Worm (Caenorhabditis elegans) whole organism, L3 larva: ENCODE measurements around the gene F22E5.11.
"Not testable (repeated sequence)": the region's sequence is repeated elsewhere in the genome, so short reads cannot be mapped to it uniquely, and the experiment has no call there.

Experiments
- R02D3.7 ChIP-seq: fragments of 150-350 bp; optimal IDR thresholded peaks from 2 replicates; lab custom pipeline; 2014; ENCODE audit warnings: missing biosample characterization, missing genetic modification characterization
- aly-2 ChIP-seq: fragments of 150-350 bp; optimal IDR thresholded peaks from 2 replicates; lab custom pipeline; 2014; ENCODE audit warnings: missing biosample characterization, missing genetic modification characterization
- ceh-28 ChIP-seq: fragments of 150-350 bp; optimal IDR thresholded peaks from 2 replicates; lab custom pipeline; 2014; ENCODE audit warnings: missing biosample characterization, missing genetic modification reagents, missing genetic modification characterization
- ceh-82 ChIP-seq: fragments of 150-350 bp; optimal IDR thresholded peaks from 2 replicates; lab custom pipeline; 2014; ENCODE audit warnings: missing biosample characterization, missing genetic modification characterization
- ceh-9 ChIP-seq: sonication (generic microtip); optimal IDR thresholded peaks from 2 replicates; lab custom pipeline; 2018; ENCODE audit warnings: missing biosample characterization, missing genetic modification characterization
- daf-12 ChIP-seq: fragments of 150-350 bp; optimal IDR thresholded peaks from 2 replicates; lab custom pipeline; 2014; ENCODE audit warnings: missing biosample characterization, missing genetic modification reagents, missing genetic modification characterization
- egl-27 ChIP-seq: sonication (generic microtip); optimal IDR thresholded peaks from 4 replicates; lab custom pipeline; 2017; ENCODE audit warnings: missing biosample characterization, missing genetic modification reagents, missing genetic modification characterization
- egl-5 ChIP-seq: fragments of 150-350 bp; optimal IDR thresholded peaks from 2 replicates; lab custom pipeline; 2017; ENCODE audit warnings: missing biosample characterization, missing genetic modification reagents, missing genetic modification characterization, inconsistent platforms
- elt-1 ChIP-seq: fragments of 150-350 bp; optimal IDR thresholded peaks from 2 replicates; lab custom pipeline; 2014; ENCODE audit warnings: missing biosample characterization, missing genetic modification characterization
- elt-2 ChIP-seq: sonication (generic microtip); optimal IDR thresholded peaks from 2 replicates; lab custom pipeline; 2016; ENCODE audit warnings: missing genetic modification reagents, mild to moderate bottlenecking, missing genetic modification characterization, missing compliant biosample characterization
- eor-1 ChIP-seq, 2 experiments: fragments of 150-350 bp; optimal IDR thresholded peaks; 2 replicates each; lab custom pipeline; 2014 to 2018; ENCODE audit warnings: missing biosample characterization in 2 of 2, missing genetic modification characterization in 2 of 2
- fkh-10 ChIP-seq: sonication (generic microtip); optimal IDR thresholded peaks from 2 replicates; lab custom pipeline; 2017; ENCODE audit warnings: missing biosample characterization, missing genetic modification reagents, missing genetic modification characterization
- fkh-2 ChIP-seq: fragments of 150-350 bp; optimal IDR thresholded peaks from 2 replicates; lab custom pipeline; 2014; ENCODE audit warnings: missing biosample characterization, missing genetic modification reagents, missing genetic modification characterization
- fos-1 ChIP-seq: fragments of 150-350 bp; optimal IDR thresholded peaks from 2 replicates; lab custom pipeline; 2014; ENCODE audit warnings: missing biosample characterization, missing genetic modification characterization
- hmg-11 ChIP-seq: sonication (generic microtip); optimal IDR thresholded peaks from 2 replicates; lab custom pipeline; 2016; ENCODE audit warnings: missing genetic modification characterization, missing compliant biosample characterization
- jun-1 ChIP-seq: fragments of 150-350 bp; optimal IDR thresholded peaks from 2 replicates; lab custom pipeline; 2014; ENCODE audit warnings: missing biosample characterization, missing genetic modification reagents, missing genetic modification characterization
- lin-15B ChIP-seq: fragments of 150-350 bp; optimal IDR thresholded peaks from 2 replicates; lab custom pipeline; 2014; ENCODE audit warnings: missing biosample characterization, missing genetic modification characterization
- lsy-12 ChIP-seq: sonication (generic microtip); optimal IDR thresholded peaks from 2 replicates; lab custom pipeline; 2016; ENCODE audit warnings: mild to moderate bottlenecking, missing genetic modification characterization, missing compliant biosample characterization
- nhr-11 ChIP-seq: fragments of 150-350 bp; optimal IDR thresholded peaks from 2 replicates; lab custom pipeline; 2014; ENCODE audit warnings: missing biosample characterization, missing genetic modification characterization
- nhr-12 ChIP-seq: fragments of 150-350 bp; optimal IDR thresholded peaks from 2 replicates; lab custom pipeline; 2014; ENCODE audit warnings: missing biosample characterization, missing genetic modification characterization
- nhr-237 ChIP-seq: fragments of 150-350 bp; optimal IDR thresholded peaks from 2 replicates; lab custom pipeline; 2014; ENCODE audit warnings: missing biosample characterization, missing genetic modification characterization
- nhr-28 ChIP-seq: fragments of 150-350 bp; optimal IDR thresholded peaks from 2 replicates; lab custom pipeline; 2014; ENCODE audit warnings: missing biosample characterization, missing genetic modification characterization
- nhr-67 ChIP-seq: fragments of 150-350 bp; optimal IDR thresholded peaks from 2 replicates; lab custom pipeline; 2014; ENCODE audit warnings: missing biosample characterization, missing genetic modification characterization
- nhr-76 ChIP-seq: fragments of 150-350 bp; sonication (generic microtip); optimal IDR thresholded peaks from 5 replicates; lab custom pipeline; 2014; ENCODE audit warnings: missing biosample characterization, missing genetic modification characterization
- nhr-77 ChIP-seq: fragments of 150-350 bp; optimal IDR thresholded peaks from 2 replicates; lab custom pipeline; 2014; ENCODE audit warnings: missing biosample characterization, missing genetic modification characterization
- pqm-1 ChIP-seq: fragments of 150-350 bp; optimal IDR thresholded peaks from 2 replicates; lab custom pipeline; 2017; ENCODE audit warnings: missing biosample characterization, missing genetic modification characterization, inconsistent platforms
- sea-2 ChIP-seq: fragments of 150-350 bp; sonication (generic microtip); optimal IDR thresholded peaks from 4 replicates; lab custom pipeline; 2014; ENCODE audit warnings: missing biosample characterization, missing genetic modification reagents, missing genetic modification characterization
- skn-1 ChIP-seq: fragments of 150-350 bp; optimal IDR thresholded peaks from 2 replicates; lab custom pipeline; 2014; ENCODE audit warnings: missing biosample characterization, missing genetic modification characterization
- unc-39 ChIP-seq: sonication (generic microtip); optimal IDR thresholded peaks from 4 replicates; lab custom pipeline; 2017; ENCODE audit warnings: missing biosample characterization, missing genetic modification characterization
- ztf-11 ChIP-seq: fragments of 150-350 bp; optimal IDR thresholded peaks from 2 replicates; lab custom pipeline; 2014; ENCODE audit warnings: missing biosample characterization, missing genetic modification characterization

The F22E5.11 gene

ce11 chrII:2681118-2681517 lies 36.7 kb upstream of the F22E5.11 start, which contains the start of gene F34D6.1:
TSS of gene F34D6.1 (minus strand) at chrII:2681218.
- no peak for TF ChIP-seq hmg-11
- no peak for TF ChIP-seq nhr-12 (tag; lab: Kevin White, UChicago)
- TF ChIP-seq nhr-28 (tag; lab: Kevin White, UChicago): no peak
- no peak for TF ChIP-seq fos-1 (tag; lab: Kevin White, UChicago)
- TF ChIP-seq nhr-237 (tag; lab: Kevin White, UChicago): no peak
- TF ChIP-seq eor-1 (tag; optimal IDR thresholded peaks at IDR 0.05; lab: Kevin White, UChicago): no peak
- no peak for TF ChIP-seq sea-2 (GFP tag; lab: Kevin White, UChicago)
- TF ChIP-seq lsy-12 (tag; lab: Kevin White, UChicago): no peak

ce11 chrII:2677534-2678168 lies 33.3 kb upstream of the F22E5.11 start, which contains the start of gene F22E5.17:
TSS of gene F22E5.17 (plus strand) at chrII:2678041.
- TF ChIP-seq R02D3.7 (no peak), pqm-1 (tag; lab: Kevin White, UChicago) (peak; percentile 69), elt-2 (tag; lab: Kevin White, UChicago) (peak; percentile 94), fkh-2 (tag; lab: Kevin White, UChicago) (no peak), nhr-11 (tag; lab: Kevin White, UChicago) (no peak), egl-5 (tag; lab: Kevin White, UChicago) (no peak), egl-27 (tag; lab: Kevin White, UChicago) (no peak), ceh-82 (tag; lab: Kevin White, UChicago) (no peak), skn-1 (tag; lab: Kevin White, UChicago) (peak; percentile 4), fos-1 (tag; lab: Kevin White, UChicago) (no peak), nhr-67 (no peak), ceh-9 (tag; lab: Kevin White, UChicago) (no peak), daf-12 (tag; lab: Kevin White, UChicago) (no peak), elt-1 (no peak), ztf-11 (tag; lab: Kevin White, UChicago) (no peak), unc-39 (tag; lab: Kevin White, UChicago) (no peak), jun-1 (no peak), nhr-237 (tag; lab: Kevin White, UChicago) (no peak), nhr-12 (tag; lab: Kevin White, UChicago) (no peak)

- TF ChIP-seq nhr-11 (tag; lab: Kevin White, UChicago); nhr-77 (tag; lab: Kevin White, UChicago); fkh-10: not testable (repeated sequence)
Observed at ce11 chrII:2673534-2673933, 29.1 kb upstream of the F22E5.11 start, which contains the start of the genes F22E5.20 and F22E5.1. TSS of gene F22E5.20 (minus strand) at chrII:2673634. TSS of gene F22E5.1 (plus strand) at chrII:2673775.

ce11 chrII:2672320-2672719 lies 27.9 kb upstream of the F22E5.11 start, which contains the start of gene sri-57:
TSS of gene sri-57 (minus strand) at chrII:2672420.
- TF ChIP-seq nhr-76 (tag; lab: Kevin White, UChicago); ceh-28 (tag; lab: Kevin White, UChicago); eor-1 (tag; optimal IDR thresholded peaks at IDR 0.05; lab: Kevin White, UChicago): not testable (repeated sequence)

ce11 chrII:2665606-2666005 lies 21.2 kb upstream of the F22E5.11 start, which contains the start of gene F22E5.22:
TSS of gene F22E5.22 (plus strand) at chrII:2665906.
- TF ChIP-seq sea-2 (GFP tag; lab: Kevin White, UChicago): no peak
- no peak for TF ChIP-seq lin-15B
- no peak for TF ChIP-seq R02D3.7

ce11 chrII:2665081-2665480 lies 20.7 kb upstream of the F22E5.11 start, which contains the start of gene F22E5.2:
TSS of gene F22E5.2 (plus strand) at chrII:2665381.
- TF ChIP-seq nhr-77 (tag; lab: Kevin White, UChicago); sea-2 (GFP tag; lab: Kevin White, UChicago); aly-2 (tag; lab: Kevin White, UChicago): not testable (repeated sequence)
